Worm (Caenorhabditis elegans) whole organism, early embryonic: ENCODE results near the gene kcc-1.
"Not testable (repeated sequence)": the region's sequence is repeated elsewhere in the genome, so short reads cannot be mapped to it uniquely, and the experiment has no call there.

ENCODE experiments used
- B0310.2 ChIP-seq: sonication (generic microtip); optimal IDR thresholded peaks from 2 replicates; lab custom pipeline; 2016; ENCODE audit warnings: mild to moderate bottlenecking, missing genetic modification characterization, missing compliant biosample characterization
- F13C5.2 ChIP-seq: sonication (generic microtip); optimal IDR thresholded peaks from 2 replicates; lab custom pipeline; 2017; ENCODE audit warnings: mild to moderate bottlenecking, missing genetic modification characterization, inconsistent platforms, missing compliant biosample characterization
- aly-1 ChIP-seq: sonication (generic microtip); optimal IDR thresholded peaks from 2 replicates; lab custom pipeline; 2016; ENCODE audit warnings: missing genetic modification characterization, missing compliant biosample characterization
- ama-1 ChIP-seq: fragments of 150-350 bp; optimal IDR thresholded peaks from 2 replicates; lab custom pipeline; 2014
- ceh-13 ChIP-seq: fragments of 200-800 bp; sonication (Bioruptor generic); optimal IDR thresholded peaks from 2 replicates; lab custom pipeline; 2018; ENCODE audit warnings: mild to moderate bottlenecking, missing genetic modification characterization, missing compliant biosample characterization
- ceh-36 ChIP-seq: sonication (generic microtip); optimal IDR thresholded peaks from 2 replicates; lab custom pipeline; 2016; ENCODE audit warnings: missing genetic modification characterization, inconsistent platforms, missing compliant biosample characterization
- ets-7 ChIP-seq: sonication (generic microtip); optimal IDR thresholded peaks from 2 replicates; lab custom pipeline; 2016; ENCODE audit warnings: missing genotype, missing genetic modification characterization, missing compliant biosample characterization
- flt-1 ChIP-seq: fragments of 200-800 bp; sonication (Bioruptor generic); IDR thresholded peaks from 2 replicates; pipeline ENCODE4 v1.3.6; 2022; ENCODE audit warnings: missing genetic modification characterization, missing compliant biosample characterization
- hmbx-1 ChIP-seq: sonication (generic microtip); optimal IDR thresholded peaks from 2 replicates; lab custom pipeline; 2016; ENCODE audit warnings: mild to moderate bottlenecking, missing genetic modification characterization, missing compliant biosample characterization
- hmg-4 ChIP-seq: fragments of 200-800 bp; sonication (Bioruptor generic); optimal IDR thresholded peaks from 2 replicates; lab custom pipeline; 2018; ENCODE audit warnings: mild to moderate bottlenecking, missing genetic modification characterization, missing compliant biosample characterization
- hnd-1 ChIP-seq: sonication (generic microtip); optimal IDR thresholded peaks from 2 replicates; lab custom pipeline; 2016; ENCODE audit warnings: missing genetic modification characterization, missing compliant biosample characterization
- pes-1 ChIP-seq: fragments of 200-800 bp; sonication (Bioruptor generic); IDR thresholded peaks from 2 replicates; pipeline ENCODE4 v1.3.6; 2022; ENCODE audit warnings: missing genetic modification reagents, missing genetic modification characterization, missing compliant biosample characterization
- scrt-1 ChIP-seq: fragments of 200-800 bp; sonication (Bioruptor generic); IDR thresholded peaks from 2 replicates; pipeline ENCODE4 v1.3.6; 2022; ENCODE audit warnings: missing genetic modification characterization, missing compliant biosample characterization
- sea-1 ChIP-seq: fragments of 200-800 bp; sonication (Bioruptor generic); conservative IDR thresholded peaks from 2 replicates; pipeline ENCODE4 v1.3.6; 2022; ENCODE audit warnings: missing genetic modification characterization, missing compliant biosample characterization
- tbx-11 ChIP-seq: fragments of 200-800 bp; sonication (Bioruptor generic); IDR thresholded peaks from 2 replicates; pipeline ENCODE4 v1.3.6; 2022; ENCODE audit warnings: missing genetic modification characterization, missing compliant biosample characterization
- tbx-37 ChIP-seq: fragments of 200-800 bp; sonication (Bioruptor generic); conservative IDR thresholded peaks from 2 replicates; pipeline ENCODE4 v1.3.6; 2022; ENCODE audit warnings: missing genetic modification reagents, missing genetic modification characterization, missing compliant biosample characterization
- tra-4 ChIP-seq: sonication (generic microtip); optimal IDR thresholded peaks from 2 replicates; lab custom pipeline; 2017; ENCODE audit warnings: missing genetic modification characterization, missing compliant biosample characterization

The kcc-1 gene

DNA sequence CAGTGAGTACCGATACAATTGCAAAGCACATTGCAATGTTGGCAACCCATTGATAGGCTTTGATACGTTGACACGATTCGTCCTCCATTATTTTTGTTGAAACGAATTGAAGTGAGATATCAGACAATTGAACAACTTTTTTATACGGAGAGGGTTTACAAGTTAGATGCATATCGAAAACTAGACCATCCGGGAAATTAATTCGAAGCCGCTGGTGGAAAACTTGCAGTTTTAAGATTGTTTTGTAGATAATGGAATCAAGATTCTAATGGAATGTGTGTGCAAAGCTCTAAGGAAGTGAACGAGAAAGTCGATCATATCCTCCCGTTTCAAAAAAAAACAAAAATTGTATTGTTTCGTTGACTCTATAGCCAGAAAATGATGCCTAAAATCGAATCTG, 40.5 kb downstream of the kcc-1 start, which contains the start of gene col-114:
Gene col-114, minus strand, starts transcription at position 101 of the 400 bp plus-strand sequence.
- TF ChIP-seq tbx-37 (GFP tag; lab: Robert Waterston, UW) (no peak), ceh-13 (GFP tag; lab: Kevin White, UChicago) (no peak), sea-1 (GFP tag; lab: Robert Waterston, UW) (no peak), F13C5.2 (tag; lab: Kevin White, UChicago) (no peak), hmg-4 (GFP tag; lab: Kevin White, UChicago) (no peak), aly-1 (tag; lab: Kevin White, UChicago) (no peak), ceh-36 (tag; lab: Kevin White, UChicago) (no peak), scrt-1 (GFP tag; lab: Robert Waterston, UW) (no peak), B0310.2 (tag; lab: Kevin White, UChicago) (no peak), flt-1 (GFP tag; lab: Robert Waterston, UW) (no peak), pes-1 (GFP tag; lab: Robert Waterston, UW) (no peak), tra-4 (tag; lab: Kevin White, UChicago) (no peak), ets-7 (no peak), tbx-11 (GFP tag; lab: Robert Waterston, UW) (no peak), hmbx-1 (tag; lab: Kevin White, UChicago) (no peak)

- not testable (repeated sequence) for TF ChIP-seq ama-1 (lab: Kevin White, UChicago); tbx-11 (GFP tag; lab: Robert Waterston, UW); ceh-36 (tag; lab: Kevin White, UChicago)
These were observed 41.2 kb downstream of the kcc-1 start, which contains the start of gene D2024.1 for ce11 chrIV:7247243-7247642. Gene D2024.1 (plus strand): TSS chrIV:7247543.

DNA sequence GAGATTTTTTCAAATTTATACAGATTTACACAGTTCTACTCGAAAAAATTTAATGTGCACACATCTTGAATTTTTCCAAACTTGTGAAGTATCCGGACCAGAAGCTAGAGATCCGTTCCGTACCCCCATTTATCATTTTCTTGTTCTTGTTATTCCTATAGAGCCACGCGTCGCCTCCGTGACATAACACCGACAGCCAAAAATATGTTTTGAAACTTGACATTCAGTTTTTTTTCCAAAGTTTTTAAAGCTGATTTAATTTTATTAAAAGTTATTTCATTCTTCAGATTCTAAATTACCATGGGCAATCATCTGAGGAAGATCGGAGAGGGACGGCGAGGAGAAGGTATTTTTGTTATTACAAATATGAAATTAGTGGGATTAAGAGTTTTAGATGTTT, 44.1 kb downstream of the kcc-1 start, which contains the start of gene D2024.18:
Gene D2024.18, plus strand, starts transcription at position 301 of the 400 bp plus-strand sequence.
- TF ChIP-seq B0310.2 (tag; lab: Kevin White, UChicago), result no peak
- TF ChIP-seq ceh-36 (tag; lab: Kevin White, UChicago), result no peak
- no peak for TF ChIP-seq F13C5.2 (tag; lab: Kevin White, UChicago)
- TF ChIP-seq scrt-1 (GFP tag; lab: Robert Waterston, UW), result no peak

ce11 chrIV:7253271-7253670, 47.2 kb downstream of the kcc-1 start:
- TF ChIP-seq tbx-37 (GFP tag; lab: Robert Waterston, UW) (no peak), scrt-1 (GFP tag; lab: Robert Waterston, UW) (no peak)

ce11 chrIV:7254690-7255089, 48.6 kb downstream of the kcc-1 start, which contains the start of gene C06E4.5:
Gene C06E4.5 (plus strand): TSS chrIV:7254990.
- TF ChIP-seq pes-1, flt-1, tbx-37 (GFP tag; lab: Robert Waterston, UW): not testable (repeated sequence)

DNA sequence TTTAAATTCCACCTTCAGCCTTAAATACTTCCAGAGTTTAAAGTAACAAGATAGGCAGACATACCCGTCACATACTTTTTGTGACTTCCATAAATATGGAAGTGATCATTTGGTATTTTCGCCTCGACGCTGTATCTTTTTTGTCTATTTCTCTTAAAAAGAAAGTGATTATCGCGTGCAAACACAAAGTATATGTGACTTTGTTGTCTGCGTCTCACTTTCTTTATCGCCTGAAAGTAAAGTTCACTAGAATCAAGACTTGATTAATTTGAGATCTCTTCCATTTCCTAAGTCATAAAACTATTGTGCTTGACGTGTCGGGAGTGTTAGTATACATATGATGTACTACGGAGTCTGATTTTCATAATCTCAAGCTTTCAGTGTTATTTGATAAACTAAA, 52.2 kb downstream of the kcc-1 start, which contains the start of gene C06E4.6:
Gene C06E4.6, minus strand, starts transcription at position 51 of the 400 bp plus-strand sequence.
- TF ChIP-seq F13C5.2 (tag; lab: Kevin White, UChicago) (no peak), scrt-1 (GFP tag; lab: Robert Waterston, UW) (no peak), flt-1 (GFP tag; lab: Robert Waterston, UW) (no peak), sea-1 (GFP tag; lab: Robert Waterston, UW) (no peak), ets-7 (no peak), tbx-37 (GFP tag; lab: Robert Waterston, UW) (no peak), tbx-11 (GFP tag; lab: Robert Waterston, UW) (no peak), aly-1 (tag; lab: Kevin White, UChicago) (no peak), ceh-36 (tag; lab: Kevin White, UChicago) (no peak), tra-4 (tag; lab: Kevin White, UChicago) (no peak), hmbx-1 (tag; lab: Kevin White, UChicago) (no peak), ceh-13 (GFP tag; lab: Kevin White, UChicago) (no peak), hnd-1 (tag; lab: Kevin White, UChicago) (no peak), hmg-4 (GFP tag; lab: Kevin White, UChicago) (no peak), B0310.2 (tag; lab: Kevin White, UChicago) (no peak), pes-1 (GFP tag; lab: Robert Waterston, UW) (no peak), ama-1 (lab: Kevin White, UChicago) (no peak)

ce11 chrIV:7260587-7260986, 54.5 kb downstream of the kcc-1 start, which contains the start of gene C06E4.3:
Gene C06E4.3 (plus strand): TSS chrIV:7260875.
- TF ChIP-seq scrt-1 (GFP tag; lab: Robert Waterston, UW) (no peak), ets-7 (no peak), pes-1 (GFP tag; lab: Robert Waterston, UW) (no peak), tbx-11 (GFP tag; lab: Robert Waterston, UW) (no peak), aly-1 (tag; lab: Kevin White, UChicago) (no peak), ama-1 (lab: Kevin White, UChicago) (no peak), F13C5.2 (tag; lab: Kevin White, UChicago) (no peak), B0310.2 (tag; lab: Kevin White, UChicago) (no peak), hmbx-1 (tag; lab: Kevin White, UChicago) (no peak), hmg-4 (GFP tag; lab: Kevin White, UChicago) (no peak), tbx-37 (GFP tag; lab: Robert Waterston, UW) (no peak), ceh-36 (tag; lab: Kevin White, UChicago) (no peak), tra-4 (tag; lab: Kevin White, UChicago) (no peak), sea-1 (GFP tag; lab: Robert Waterston, UW) (no peak), ceh-13 (GFP tag; lab: Kevin White, UChicago) (no peak), flt-1 (GFP tag; lab: Robert Waterston, UW) (no peak), hnd-1 (tag; lab: Kevin White, UChicago) (no peak)
